Worm (Caenorhabditis elegans) whole organism, midembryonic: ENCODE results near the gene F15B9.11.

Source experiments
- T22C8.4 ChIP-seq: fragments of 200-800 bp; sonication (Bioruptor generic); IDR thresholded peaks from 2 replicates; pipeline ENCODE4 v1.3.6; 2022; ENCODE audit warnings: missing genetic modification characterization, missing compliant biosample characterization
- cog-1 ChIP-seq: sonication (generic microtip); optimal IDR thresholded peaks from 2 replicates; lab custom pipeline; 2016; ENCODE audit warnings: missing genetic modification characterization, missing compliant biosample characterization
- flt-1 ChIP-seq: fragments of 200-800 bp; sonication (Bioruptor generic); IDR thresholded peaks from 2 replicates; pipeline ENCODE4 v1.3.6; 2022; ENCODE audit warnings: missing genetic modification characterization, missing compliant biosample characterization
- klf-2 ChIP-seq: fragments of 200-800 bp; sonication (Bioruptor generic); conservative IDR thresholded peaks from 2 replicates; pipeline ENCODE4 v1.3.6; 2022; ENCODE audit warnings: missing genetic modification reagents, missing genetic modification characterization, missing compliant biosample characterization
- med-1 ChIP-seq: sonication (generic microtip); optimal IDR thresholded peaks from 2 replicates; lab custom pipeline; 2017; ENCODE audit warnings: missing genetic modification characterization, mild to moderate bottlenecking, missing compliant biosample characterization, antibody characterized with exemption, missing genetic modification reagents; ENCODE audit not compliant: insufficient read depth
- ref-1 ChIP-seq: fragments of 200-800 bp; sonication (Bioruptor generic); conservative IDR thresholded peaks from 2 replicates; pipeline ENCODE4 v1.3.6; 2022; ENCODE audit warnings: missing genetic modification reagents, missing genetic modification characterization, missing compliant biosample characterization
- tab-1 ChIP-seq: fragments of 200-800 bp; sonication (Bioruptor generic); IDR thresholded peaks from 2 replicates; pipeline ENCODE4 v1.3.6; 2022; ENCODE audit warnings: missing genetic modification characterization, missing compliant biosample characterization
- ztf-23 ChIP-seq: fragments of 200-800 bp; sonication (Bioruptor generic); IDR thresholded peaks from 2 replicates; pipeline ENCODE4 v1.3.6; 2022; ENCODE audit warnings: missing genetic modification reagents, missing genetic modification characterization, missing compliant biosample characterization
- ztf-29 ChIP-seq: fragments of 200-800 bp; sonication (Bioruptor generic); IDR thresholded peaks from 2 replicates; pipeline ENCODE4 v1.3.6; 2022; ENCODE audit warnings: missing genetic modification reagents, missing genetic modification characterization, missing compliant biosample characterization

The F15B9.11 gene

ce11 chrV:12992891-12993290 is at the start of gene F15B9.11, which contains the start of gene dsl-7:
Gene F15B9.11 (minus strand): TSS chrV:12992895.
Gene dsl-7 (plus strand): TSS chrV:12993150.
- TF ChIP-seq klf-2 (GFP tag; lab: Robert Waterston, UW) (no peak), cog-1 (tag; lab: Kevin White, UChicago) (no peak), tab-1 (GFP tag; lab: Robert Waterston, UW) (no peak), T22C8.4 (GFP tag; lab: Robert Waterston, UW) (no peak), med-1 (GFP tag; lab: Kevin White, UChicago) (no peak), ref-1 (GFP tag; lab: Robert Waterston, UW) (no peak), ztf-23 (GFP tag; lab: Robert Waterston, UW) (no peak), flt-1 (no peak), ztf-29 (GFP tag; lab: Robert Waterston, UW) (no peak)

ce11 chrV:13041666-13042065 is 49.0 kb upstream of the F15B9.11 start, which contains the start of gene scyl-1:
Gene scyl-1 (minus strand): TSS chrV:13041721.
- 0 out of 2 replicates have a peak, but pooled peaks have one; percentile 44 for TF ChIP-seq tab-1 (GFP tag; lab: Robert Waterston, UW)
- TF ChIP-seq med-1 (GFP tag; lab: Kevin White, UChicago) = peak; percentile 40
- TF ChIP-seq ztf-23 (GFP tag; lab: Robert Waterston, UW) = 0 out of 2 replicates have a peak, but pooled peaks have one; percentile 63
- TF ChIP-seq cog-1 (tag; lab: Kevin White, UChicago) = no peak
- TF ChIP-seq T22C8.4 (GFP tag; lab: Robert Waterston, UW) = peak; percentile 25; the same call in 1 of the 2 replicates
- TF ChIP-seq klf-2 (GFP tag; lab: Robert Waterston, UW) = no peak
- TF ChIP-seq ref-1 (GFP tag; lab: Robert Waterston, UW) = no peak
- no peak for TF ChIP-seq ztf-29 (GFP tag; lab: Robert Waterston, UW)
- peak; percentile 35; the same call in 1 of the 2 replicates for TF ChIP-seq flt-1

- TF ChIP-seq T22C8.4 (GFP tag; lab: Robert Waterston, UW) (no peak), tab-1 (GFP tag; lab: Robert Waterston, UW) (no peak), ref-1 (GFP tag; lab: Robert Waterston, UW) (no peak), cog-1 (tag; lab: Kevin White, UChicago) (no peak), flt-1 (no peak), med-1 (GFP tag; lab: Kevin White, UChicago) (no peak)
These were observed 43.8 kb upstream of the F15B9.11 start, which contains the start of gene W07G4.2 for ce11 chrV:13036466-13036865. Gene W07G4.2 (minus strand): TSS chrV:13036566.

ce11 chrV:13034604-13035003 is 41.9 kb upstream of the F15B9.11 start, which contains the start of gene W07G4.7:
Gene W07G4.7 (minus strand): TSS chrV:13034704.
- no peak for TF ChIP-seq flt-1
- no peak for TF ChIP-seq ztf-29 (GFP tag; lab: Robert Waterston, UW)
- no peak for TF ChIP-seq ref-1 (GFP tag; lab: Robert Waterston, UW)
- no peak for TF ChIP-seq klf-2 (GFP tag; lab: Robert Waterston, UW)
- no peak for TF ChIP-seq ztf-23 (GFP tag; lab: Robert Waterston, UW)

ce11 chrV:13033223-13033622 is 40.5 kb upstream of the F15B9.11 start, which contains the start of gene W07G4.1:
Gene W07G4.1 (plus strand): TSS chrV:13033523.
- TF ChIP-seq med-1 (GFP tag; lab: Kevin White, UChicago) = no peak
- TF ChIP-seq ref-1 (GFP tag; lab: Robert Waterston, UW) = no peak
- no peak for TF ChIP-seq cog-1 (tag; lab: Kevin White, UChicago)
- no peak for TF ChIP-seq flt-1
- no peak for TF ChIP-seq klf-2 (GFP tag; lab: Robert Waterston, UW)

- TF ChIP-seq ref-1 (GFP tag; lab: Robert Waterston, UW) = no peak
- TF ChIP-seq flt-1 = no peak
- no peak for TF ChIP-seq klf-2 (GFP tag; lab: Robert Waterston, UW)
- no peak for TF ChIP-seq T22C8.4 (GFP tag; lab: Robert Waterston, UW)
- no peak for TF ChIP-seq ztf-23 (GFP tag; lab: Robert Waterston, UW)
- no peak for TF ChIP-seq ztf-29 (GFP tag; lab: Robert Waterston, UW)
- TF ChIP-seq tab-1 (GFP tag; lab: Robert Waterston, UW) = no peak
- no peak for TF ChIP-seq med-1 (GFP tag; lab: Kevin White, UChicago)
- TF ChIP-seq cog-1 (tag; lab: Kevin White, UChicago) = no peak
These were observed 36.2 kb upstream of the F15B9.11 start for ce11 chrV:13028871-13029270.

- TF ChIP-seq flt-1 = no peak
- TF ChIP-seq T22C8.4 (GFP tag; lab: Robert Waterston, UW) = no peak
- TF ChIP-seq ref-1 (GFP tag; lab: Robert Waterston, UW) = no peak
- no peak for TF ChIP-seq cog-1 (tag; lab: Kevin White, UChicago)
- TF ChIP-seq med-1 (GFP tag; lab: Kevin White, UChicago) = no peak
- TF ChIP-seq klf-2 (GFP tag; lab: Robert Waterston, UW) = no peak
- TF ChIP-seq ztf-23 (GFP tag; lab: Robert Waterston, UW) = no peak
- no peak for TF ChIP-seq ztf-29 (GFP tag; lab: Robert Waterston, UW)
- TF ChIP-seq tab-1 (GFP tag; lab: Robert Waterston, UW) = no peak
These were observed 34.1 kb upstream of the F15B9.11 start for ce11 chrV:13026631-13027299.

- TF ChIP-seq med-1 (GFP tag; lab: Kevin White, UChicago) (no peak), klf-2 (GFP tag; lab: Robert Waterston, UW) (no peak), ztf-29 (GFP tag; lab: Robert Waterston, UW) (no peak)
These were observed 32.6 kb upstream of the F15B9.11 start for ce11 chrV:13025283-13025682.

- TF ChIP-seq flt-1 (0 out of 2 replicates have a peak, but pooled peaks have one; percentile 11), cog-1 (tag; lab: Kevin White, UChicago) (no peak)
These were observed 31.8 kb upstream of the F15B9.11 start for ce11 chrV:13024499-13024898.
